Worm (Caenorhabditis elegans) whole organism, late embryonic: ENCODE results near the gene tnt-3.

Source experiments
- C38D4.7 ChIP-seq: fragments of 200-800 bp; sonication (Bioruptor generic); optimal IDR thresholded peaks from 2 replicates; lab custom pipeline; 2018; ENCODE audit warnings: mild to moderate bottlenecking, missing genetic modification characterization, moderate library complexity, missing compliant biosample characterization
- F13H6.1 ChIP-seq: sonication (generic microtip); optimal IDR thresholded peaks from 2 replicates; lab custom pipeline; 2016; ENCODE audit warnings: missing genetic modification characterization, missing compliant biosample characterization
- K02D7.2 ChIP-seq: sonication (generic microtip); optimal IDR thresholded peaks from 2 replicates; lab custom pipeline; 2017; ENCODE audit warnings: mild to moderate bottlenecking, missing genetic modification characterization, missing compliant biosample characterization
- K09A11.1 ChIP-seq: sonication (generic microtip); optimal IDR thresholded peaks from 2 replicates; lab custom pipeline; 2017; ENCODE audit warnings: antibody characterized with exemption, mild to moderate bottlenecking, missing genetic modification characterization, missing compliant biosample characterization; ENCODE audit not compliant: insufficient read depth
- T23F11.4 ChIP-seq: fragments of 200-800 bp; sonication (Bioruptor generic); optimal IDR thresholded peaks from 2 replicates; lab custom pipeline; 2018; ENCODE audit warnings: mild to moderate bottlenecking, missing genetic modification characterization, missing compliant biosample characterization
- Y22D7AL.16 ChIP-seq: sonication (generic microtip); optimal IDR thresholded peaks from 2 replicates; lab custom pipeline; 2016; ENCODE audit warnings: missing genetic modification characterization, missing compliant biosample characterization
- ama-1 ChIP-seq: fragments of 150-350 bp; optimal IDR thresholded peaks from 2 replicates; lab custom pipeline; 2014
- ceh-14 ChIP-seq: sonication (generic microtip); optimal IDR thresholded peaks from 2 replicates; lab custom pipeline; 2016; ENCODE audit warnings: missing genotype, missing genetic modification characterization, missing compliant biosample characterization
- ceh-18 ChIP-seq: sonication (generic microtip); optimal IDR thresholded peaks from 2 replicates; lab custom pipeline; 2016; ENCODE audit warnings: missing genetic modification characterization, missing compliant biosample characterization
- ceh-22 ChIP-seq: sonication (generic microtip); optimal IDR thresholded peaks from 2 replicates; lab custom pipeline; 2017; ENCODE audit warnings: missing biosample characterization, missing genetic modification characterization
- ceh-24 ChIP-seq: sonication (generic microtip); optimal IDR thresholded peaks from 2 replicates; lab custom pipeline; 2016; ENCODE audit warnings: mild to moderate bottlenecking, missing genetic modification characterization, missing compliant biosample characterization
- ceh-31 ChIP-seq: sonication (generic microtip); optimal IDR thresholded peaks from 2 replicates; lab custom pipeline; 2016; ENCODE audit warnings: missing genetic modification characterization, missing compliant biosample characterization
- ceh-34 ChIP-seq: sonication (generic microtip); optimal IDR thresholded peaks from 2 replicates; lab custom pipeline; 2016; ENCODE audit warnings: mild to moderate bottlenecking, missing genetic modification characterization, missing compliant biosample characterization
- ceh-48 ChIP-seq: sonication (generic microtip); optimal IDR thresholded peaks from 2 replicates; lab custom pipeline; 2016; ENCODE audit warnings: missing genetic modification characterization, inconsistent platforms, missing compliant biosample characterization
- ceh-9 ChIP-seq: sonication (generic microtip); optimal IDR thresholded peaks from 2 replicates; lab custom pipeline; 2016; ENCODE audit warnings: mild to moderate bottlenecking, missing genetic modification characterization, inconsistent platforms, missing compliant biosample characterization
- che-1 ChIP-seq: sonication (generic microtip); optimal IDR thresholded peaks from 2 replicates; lab custom pipeline; 2016; ENCODE audit warnings: mild to moderate bottlenecking, missing genetic modification characterization, missing compliant biosample characterization
- dmd-4 ChIP-seq: sonication (generic microtip); optimal IDR thresholded peaks from 2 replicates; lab custom pipeline; 2016; ENCODE audit warnings: borderline replicate concordance, missing genetic modification characterization, missing compliant biosample characterization
- dve-1 ChIP-seq: sonication (generic microtip); optimal IDR thresholded peaks from 2 replicates; lab custom pipeline; 2017; ENCODE audit warnings: antibody characterized with exemption, mild to moderate bottlenecking, missing genetic modification characterization, missing compliant biosample characterization
- elt-2 ChIP-seq: sonication (generic microtip); optimal IDR thresholded peaks from 2 replicates; lab custom pipeline; 2016; ENCODE audit warnings: missing genetic modification reagents, missing genetic modification characterization, missing compliant biosample characterization
- elt-4 ChIP-seq: sonication (generic microtip); optimal IDR thresholded peaks from 2 replicates; lab custom pipeline; 2016; ENCODE audit warnings: missing genetic modification characterization, missing compliant biosample characterization
- ets-4 ChIP-seq: sonication (generic microtip); optimal IDR thresholded peaks from 2 replicates; lab custom pipeline; 2016; ENCODE audit warnings: missing genetic modification characterization, missing compliant biosample characterization
- fax-1 ChIP-seq: sonication (generic microtip); optimal IDR thresholded peaks from 2 replicates; lab custom pipeline; 2016; ENCODE audit warnings: missing genotype, missing genetic modification characterization, missing compliant biosample characterization
- fkh-6 ChIP-seq: sonication (generic microtip); optimal IDR thresholded peaks from 2 replicates; lab custom pipeline; 2016; ENCODE audit warnings: missing genetic modification characterization, missing compliant biosample characterization
- gmeb-2 ChIP-seq: sonication (generic microtip); optimal IDR thresholded peaks from 2 replicates; lab custom pipeline; 2016; ENCODE audit warnings: missing genetic modification characterization, inconsistent platforms, missing compliant biosample characterization
- hlh-13 ChIP-seq: fragments of 200-800 bp; sonication (Bioruptor generic); optimal IDR thresholded peaks from 2 replicates; lab custom pipeline; 2018; ENCODE audit warnings: mild to moderate bottlenecking, missing genetic modification characterization, missing compliant biosample characterization
- hlh-30 ChIP-seq: sonication (generic microtip); optimal IDR thresholded peaks from 2 replicates; lab custom pipeline; 2017; ENCODE audit warnings: antibody characterized with exemption, missing genetic modification characterization, missing compliant biosample characterization; ENCODE audit not compliant: insufficient read depth
- lim-6 ChIP-seq: sonication (generic microtip); optimal IDR thresholded peaks from 2 replicates; lab custom pipeline; 2016; ENCODE audit warnings: missing genetic modification characterization, missing compliant biosample characterization
- lin-11 ChIP-seq: fragments of 200-800 bp; sonication (Bioruptor generic); optimal IDR thresholded peaks from 2 replicates; lab custom pipeline; 2018; ENCODE audit warnings: mild to moderate bottlenecking, missing genetic modification characterization, missing compliant biosample characterization
- madf-2 ChIP-seq: sonication (generic microtip); optimal IDR thresholded peaks from 2 replicates; lab custom pipeline; 2017; ENCODE audit warnings: missing genetic modification characterization, missing compliant biosample characterization
- nfya-1 ChIP-seq: sonication (generic microtip); optimal IDR thresholded peaks from 2 replicates; lab custom pipeline; 2017; ENCODE audit warnings: missing genetic modification characterization, mild to moderate bottlenecking, missing compliant biosample characterization, antibody characterized with exemption, moderate library complexity
- nhr-11 ChIP-seq: fragments of 150-350 bp; optimal IDR thresholded peaks from 2 replicates; lab custom pipeline; 2014; ENCODE audit warnings: missing biosample characterization, missing genetic modification characterization
- nhr-232 ChIP-seq: sonication (generic microtip); optimal IDR thresholded peaks from 2 replicates; lab custom pipeline; 2016; ENCODE audit warnings: missing genetic modification characterization, missing compliant biosample characterization
- npax-4 ChIP-seq: sonication (generic microtip); optimal IDR thresholded peaks from 2 replicates; lab custom pipeline; 2016; ENCODE audit warnings: missing genetic modification characterization, missing compliant biosample characterization
- pag-3 ChIP-seq: sonication (generic microtip); optimal IDR thresholded peaks from 2 replicates; lab custom pipeline; 2016; ENCODE audit warnings: missing compliant biosample characterization, missing genetic modification characterization, borderline replicate concordance
- pat-9 ChIP-seq: fragments of 200-800 bp; sonication (Bioruptor generic); optimal IDR thresholded peaks from 2 replicates; lab custom pipeline; 2018; ENCODE audit warnings: mild to moderate bottlenecking, missing genetic modification characterization, moderate library complexity, missing compliant biosample characterization
- pax-1 ChIP-seq: fragments of 150-350 bp; optimal IDR thresholded peaks from 2 replicates; lab custom pipeline; 2014; ENCODE audit warnings: missing biosample characterization, missing genetic modification characterization
- pha-2 ChIP-seq: sonication (generic microtip); optimal IDR thresholded peaks from 2 replicates; lab custom pipeline; 2017; ENCODE audit warnings: mild to moderate bottlenecking, missing genetic modification characterization, missing compliant biosample characterization
- pha-4 ChIP-seq: fragments of 150-350 bp; optimal IDR thresholded peaks from 2 replicates; lab custom pipeline; 2018; ENCODE audit warnings: missing biosample characterization, missing genetic modification reagents, missing genetic modification characterization
- pqm-1 ChIP-seq: sonication (generic microtip); optimal IDR thresholded peaks from 2 replicates; lab custom pipeline; 2016; ENCODE audit warnings: missing genetic modification characterization, missing compliant biosample characterization
- ref-2 ChIP-seq: sonication (generic microtip); optimal IDR thresholded peaks from 2 replicates; lab custom pipeline; 2016; ENCODE audit warnings: missing genetic modification characterization, missing compliant biosample characterization
- rnt-1 ChIP-seq: sonication (generic microtip); optimal IDR thresholded peaks from 2 replicates; lab custom pipeline; 2016; ENCODE audit warnings: missing genetic modification characterization, missing compliant biosample characterization
- sdc-2 ChIP-seq: sonication (generic microtip); optimal IDR thresholded peaks from 2 replicates; lab custom pipeline; 2016; ENCODE audit warnings: missing genotype, missing genetic modification characterization, missing compliant biosample characterization
- sox-4 ChIP-seq: sonication (generic microtip); optimal IDR thresholded peaks from 2 replicates; lab custom pipeline; 2017; ENCODE audit warnings: mild to moderate bottlenecking, missing genetic modification characterization, inconsistent platforms, missing compliant biosample characterization
- syd-9 ChIP-seq: sonication (generic microtip); optimal IDR thresholded peaks from 2 replicates; lab custom pipeline; 2016; ENCODE audit warnings: mild to moderate bottlenecking, missing genetic modification characterization, moderate library complexity, missing compliant biosample characterization
- tbx-2 ChIP-seq: sonication (generic microtip); optimal IDR thresholded peaks from 2 replicates; lab custom pipeline; 2016; ENCODE audit warnings: missing genetic modification characterization, missing compliant biosample characterization
- tbx-7 ChIP-seq: sonication (generic microtip); optimal IDR thresholded peaks from 2 replicates; lab custom pipeline; 2016; ENCODE audit warnings: missing genotype, missing genetic modification characterization, missing compliant biosample characterization
- ttx-3 ChIP-seq: sonication (generic microtip); optimal IDR thresholded peaks from 2 replicates; lab custom pipeline; 2016; ENCODE audit warnings: missing genetic modification reagents, missing genetic modification characterization, missing compliant biosample characterization
- unc-3 ChIP-seq, 2 experiments: fragments of 200-800 bp in 1 of 2; sonication (Bioruptor generic) in 1 of 2; sonication (generic microtip) in 1 of 2; conservative IDR thresholded peaks in 1 of 2; optimal IDR thresholded peaks in 1 of 2; 2 replicates each; pipeline versions ENCODE4 v1.3.6 to Lab custom; 2016 to 2022; ENCODE audit warnings: missing compliant biosample characterization in 2 of 2, missing genetic modification characterization in 2 of 2, missing genetic modification reagents in 1 of 2
- unc-42 ChIP-seq: sonication (generic microtip); optimal IDR thresholded peaks from 2 replicates; lab custom pipeline; 2016; ENCODE audit warnings: missing genotype, missing genetic modification characterization, missing compliant biosample characterization
- unc-55 ChIP-seq: sonication (generic microtip); optimal IDR thresholded peaks from 2 replicates; lab custom pipeline; 2017; ENCODE audit warnings: missing biosample characterization, missing genetic modification reagents, missing genetic modification characterization
- unc-86 ChIP-seq: sonication (generic microtip); optimal IDR thresholded peaks from 2 replicates; lab custom pipeline; 2016; ENCODE audit warnings: missing genetic modification characterization, missing compliant biosample characterization
- zip-5 ChIP-seq: sonication (generic microtip); optimal IDR thresholded peaks from 2 replicates; lab custom pipeline; 2016; ENCODE audit warnings: missing genetic modification characterization, missing compliant biosample characterization
- ztf-16 ChIP-seq: sonication (generic microtip); optimal IDR thresholded peaks from 2 replicates; lab custom pipeline; 2017; ENCODE audit warnings: missing genetic modification characterization, missing compliant biosample characterization

tnt-3 gene

DNA sequence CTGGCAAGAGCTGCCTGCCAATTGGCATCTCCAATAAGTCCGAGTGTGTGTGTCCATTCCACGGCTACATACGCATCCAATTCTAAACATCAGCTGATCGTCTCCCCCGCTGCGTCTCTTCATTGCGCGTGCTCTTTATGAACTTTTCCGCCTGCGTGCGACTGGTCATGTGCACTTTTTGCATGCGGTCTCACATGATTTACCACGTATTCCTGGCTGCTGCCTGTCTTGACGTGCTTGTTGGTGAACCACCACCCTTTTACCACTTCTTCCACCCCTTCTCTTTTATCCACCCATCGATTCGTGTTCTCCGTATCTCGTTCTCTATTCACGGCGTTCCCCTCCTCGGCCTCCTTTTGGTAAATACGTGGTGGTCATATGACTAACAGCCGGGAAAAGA, 6.7 kb upstream of the tnt-3 start:
- TF ChIP-seq pqm-1 (tag; lab: Kevin White, UChicago) (no peak), ttx-3 (tag; lab: Kevin White, UChicago) (no peak), dmd-4 (no peak), pat-9 (peak; percentile 8), Y22D7AL.16 (tag; lab: Kevin White, UChicago) (no peak), hlh-30 (peak; percentile 100), C38D4.7 (GFP tag; lab: Kevin White, UChicago) (no peak), ets-4 (tag; lab: Kevin White, UChicago) (no peak), ceh-34 (tag; lab: Kevin White, UChicago) (peak; percentile 84), nfya-1 (tag; lab: Kevin White, UChicago) (peak; percentile 91), unc-86 (tag; lab: Kevin White, UChicago) (peak; percentile 67), tbx-2 (peak; percentile 86), ztf-16 (tag; lab: Kevin White, UChicago) (no peak), K02D7.2 (no peak), zip-5 (no peak), syd-9 (tag; lab: Kevin White, UChicago) (peak; percentile 31), che-1 (tag; lab: Kevin White, UChicago) (no peak), ceh-48 (tag; lab: Kevin White, UChicago) (peak; percentile 62), nhr-232 (tag; lab: Kevin White, UChicago) (no peak), pha-2 (tag; lab: Kevin White, UChicago) (no peak), T23F11.4 (GFP tag; lab: Kevin White, UChicago) (peak; percentile 55), npax-4 (tag; lab: Kevin White, UChicago) (no peak), pag-3 (no peak), ceh-18 (tag; lab: Kevin White, UChicago) (peak; percentile 77), ceh-22 (tag; lab: Kevin White, UChicago) (no peak), ref-2 (tag; lab: Kevin White, UChicago) (peak; percentile 84), unc-42 (tag; lab: Kevin White, UChicago) (peak; percentile 79), dve-1 (no peak), rnt-1 (tag; lab: Kevin White, UChicago) (peak; percentile 56), lim-6 (tag; lab: Kevin White, UChicago) (peak; percentile 40), nhr-11 (no peak), sox-4 (tag; lab: Kevin White, UChicago) (no peak), K09A11.1 (no peak), fax-1 (peak; percentile 41), ceh-31 (tag; lab: Kevin White, UChicago) (peak; percentile 94), F13H6.1 (tag; lab: Kevin White, UChicago) (peak; percentile 10), tbx-7 (tag; lab: Kevin White, UChicago) (no peak), ama-1 (lab: Kevin White, UChicago) (no peak), madf-2 (tag; lab: Kevin White, UChicago) (peak; percentile 68), unc-3 (GFP tag; conservative IDR thresholded peaks at IDR 0.05; lab: Robert Waterston, UW) (no peak), unc-3 (tag; optimal IDR thresholded peaks at IDR 0.05; lab: Kevin White, UChicago) (no peak), lin-11 (no peak), hlh-13 (no peak), ceh-14 (tag; lab: Kevin White, UChicago) (peak; percentile 82), ceh-24 (tag; lab: Kevin White, UChicago) (no peak), ceh-9 (tag; lab: Kevin White, UChicago) (no peak), pax-1 (tag; lab: Kevin White, UChicago) (no peak), elt-4 (tag; lab: Kevin White, UChicago) (no peak), fkh-6 (tag; lab: Kevin White, UChicago) (peak; percentile 44), unc-55 (GFP tag; lab: Kevin White, UChicago) (peak; percentile 95), elt-2 (tag; lab: Kevin White, UChicago) (no peak), pha-4 (tag; lab: Kevin White, UChicago) (no peak), gmeb-2 (no peak), sdc-2 (tag; lab: Kevin White, UChicago) (peak; percentile 85)
